Fruit fly (Drosophila melanogaster) whole organism, embryonic: Measurements from ENCODE around the gene shv.

Experiments
- Ada2b ChIP-seq: fragments of 200-800 bp; sonication (Bioruptor generic); IDR thresholded peaks from 2 replicates; pipeline ENCODE4 v1.3.6; 2022; ENCODE audit warnings: missing biosample characterization, missing genetic modification characterization
- CG10147 ChIP-seq: fragments of 200-800 bp; sonication (Bioruptor generic); optimal IDR thresholded peaks from 2 replicates; lab custom pipeline; 2019; ENCODE audit warnings: missing biosample characterization, mild to moderate bottlenecking, missing genetic modification characterization, moderate library complexity
- CG11247 ChIP-seq: fragments of 200-800 bp; sonication (Bioruptor generic); IDR thresholded peaks from 2 replicates; pipeline ENCODE4 v1.3.6; 2022; ENCODE audit warnings: missing biosample characterization, missing genetic modification characterization
- CG11696 ChIP-seq: fragments of 200-800 bp; sonication (Bioruptor generic); IDR thresholded peaks from 2 replicates; pipeline ENCODE4 v1.3.6; 2022; ENCODE audit warnings: missing biosample characterization, missing genetic modification characterization
- CG13424 ChIP-seq: fragments of 200-800 bp; sonication (Bioruptor generic); optimal IDR thresholded peaks from 2 replicates; lab custom pipeline; 2019; ENCODE audit warnings: missing biosample characterization, mild to moderate bottlenecking, missing genetic modification characterization, moderate library complexity
- CG15073 ChIP-seq: fragments of 200-800 bp; sonication (Bioruptor generic); optimal IDR thresholded peaks from 2 replicates; lab custom pipeline; 2016; ENCODE audit warnings: missing biosample characterization, missing genetic modification characterization
- CG1792 ChIP-seq: fragments of 200-800 bp; sonication (Bioruptor generic); optimal IDR thresholded peaks from 2 replicates; lab custom pipeline; 2016; ENCODE audit warnings: missing biosample characterization, missing genetic modification characterization
- CG18262 ChIP-seq: fragments of 200-800 bp; optimal IDR thresholded peaks from 3 replicates; lab custom pipeline; 2019; ENCODE audit warnings: missing biosample characterization, mild to moderate bottlenecking, missing genetic modification characterization, moderate library complexity
- CG2116 ChIP-seq: fragments of 200-800 bp; sonication (Bioruptor generic); optimal IDR thresholded peaks from 3 replicates; lab custom pipeline; 2018; ENCODE audit warnings: missing biosample characterization, mild to moderate bottlenecking, missing genetic modification characterization
- CG4282 ChIP-seq: fragments of 200-800 bp; sonication (Bioruptor generic); optimal IDR thresholded peaks from 2 replicates; lab custom pipeline; 2016; ENCODE audit warnings: missing biosample characterization, missing genetic modification characterization
- CG4854 ChIP-seq: fragments of 200-800 bp; sonication (Bioruptor generic); optimal IDR thresholded peaks from 2 replicates; lab custom pipeline; 2016; ENCODE audit warnings: missing biosample characterization, missing genetic modification characterization, inconsistent platforms
- CG5245 ChIP-seq: fragments of 200-800 bp; sonication (Bioruptor generic); optimal IDR thresholded peaks from 3 replicates; lab custom pipeline; 2016; ENCODE audit warnings: missing biosample characterization, missing genetic modification characterization
- CG6791 ChIP-seq: fragments of 200-800 bp; sonication (Bioruptor generic); IDR thresholded peaks from 3 replicates; pipeline ENCODE4 v1.3.6; 2022; ENCODE audit warnings: missing biosample characterization, missing genetic modification characterization; ENCODE audit not compliant: partially characterized antibody
- CG7271 ChIP-seq: fragments of 200-800 bp; sonication (Bioruptor generic); optimal IDR thresholded peaks from 2 replicates; lab custom pipeline; 2018; ENCODE audit warnings: missing biosample characterization, mild to moderate bottlenecking, missing genetic modification characterization, moderate library complexity
- CG7987 ChIP-seq: fragments of 200-800 bp; sonication (Bioruptor generic); optimal IDR thresholded peaks from 2 replicates; lab custom pipeline; 2018; ENCODE audit warnings: missing biosample characterization, mild to moderate bottlenecking, missing genetic modification characterization, moderate library complexity
- CG8944 ChIP-seq: fragments of 200-800 bp; sonication (Bioruptor generic); optimal IDR thresholded peaks from 3 replicates; lab custom pipeline; 2016; ENCODE audit warnings: missing biosample characterization, missing genetic modification characterization
- CG9437 ChIP-seq: fragments of 200-800 bp; sonication (Bioruptor generic); optimal IDR thresholded peaks from 2 replicates; lab custom pipeline; 2018; ENCODE audit warnings: missing biosample characterization, mild to moderate bottlenecking, missing genetic modification characterization
- CG9817 ChIP-seq: fragments of 200-800 bp; sonication (Bioruptor generic); optimal IDR thresholded peaks from 2 replicates; lab custom pipeline; 2018; ENCODE audit warnings: missing biosample characterization, mild to moderate bottlenecking, missing genetic modification characterization, moderate library complexity
- CG9876 ChIP-seq: fragments of 200-800 bp; sonication (Bioruptor generic); optimal IDR thresholded peaks from 2 replicates; lab custom pipeline; 2016; ENCODE audit warnings: missing biosample characterization, missing genetic modification characterization
- Dek ChIP-seq: fragments of 200-800 bp; sonication (Bioruptor generic); optimal IDR thresholded peaks from 3 replicates; lab custom pipeline; 2019; ENCODE audit warnings: missing biosample characterization, mild to moderate bottlenecking, missing genetic modification characterization, moderate library complexity
- Doc3 ChIP-seq: fragments of 200-800 bp; sonication (Bioruptor generic); IDR thresholded peaks from 3 replicates; pipeline ENCODE4 v1.3.6; 2022; ENCODE audit warnings: missing biosample characterization, missing genetic modification characterization; ENCODE audit not compliant: partially characterized antibody
- Ets97D ChIP-seq: fragments of 200-800 bp; sonication (Bioruptor generic); optimal IDR thresholded peaks from 3 replicates; lab custom pipeline; 2016; ENCODE audit warnings: missing biosample characterization, missing genetic modification characterization
- Fer3 ChIP-seq: fragments of 200-800 bp; sonication (Bioruptor generic); optimal IDR thresholded peaks from 2 replicates; lab custom pipeline; 2018; ENCODE audit warnings: missing biosample characterization, mild to moderate bottlenecking, missing genetic modification characterization, moderate library complexity
- H15 ChIP-seq: fragments of 200-800 bp; sonication (Bioruptor generic); IDR thresholded peaks from 3 replicates; pipeline ENCODE4 v1.3.6; 2022; ENCODE audit warnings: missing biosample characterization, missing genetic modification characterization
- HLH4C ChIP-seq: fragments of 200-800 bp; sonication (Bioruptor generic); IDR thresholded peaks from 3 replicates; pipeline ENCODE4 v1.3.6; 2022; ENCODE audit warnings: missing biosample characterization, missing genetic modification characterization; ENCODE audit not compliant: partially characterized antibody
- Hr39 ChIP-seq: fragments of >200 bp; optimal IDR thresholded peaks from 2 replicates; lab custom pipeline; 2017
- MBD-R2 ChIP-seq: fragments of 200-800 bp; sonication (Bioruptor generic); IDR thresholded peaks from 2 replicates; pipeline ENCODE4 v1.3.6; 2022; ENCODE audit warnings: missing biosample characterization, missing genetic modification characterization
- MTF-1 ChIP-seq: fragments of 200-800 bp; sonication (Bioruptor generic); optimal IDR thresholded peaks from 2 replicates; lab custom pipeline; 2018; ENCODE audit warnings: missing biosample characterization, mild to moderate bottlenecking, missing genetic modification characterization, borderline replicate concordance
- Oli ChIP-seq: fragments of 200-800 bp; sonication (Bioruptor generic); optimal IDR thresholded peaks from 2 replicates; lab custom pipeline; 2018; ENCODE audit warnings: missing biosample characterization, mild to moderate bottlenecking, missing genetic modification characterization, moderate library complexity
- ara ChIP-seq: fragments of 200-800 bp; sonication (Bioruptor generic); IDR thresholded peaks from 2 replicates; pipeline ENCODE4 v1.3.6; 2022; ENCODE audit warnings: missing biosample characterization, missing genetic modification characterization
- dysf ChIP-seq: fragments of 200-800 bp; sonication (Bioruptor generic); IDR thresholded peaks from 3 replicates; pipeline ENCODE4 v1.3.6; 2022; ENCODE audit warnings: missing biosample characterization, missing genetic modification characterization
- esg ChIP-seq: fragments of 200-800 bp; sonication (Bioruptor generic); conservative IDR thresholded peaks from 2 replicates; pipeline ENCODE4 v1.3.6; 2022; ENCODE audit warnings: missing biosample characterization, missing genetic modification characterization
- eve ChIP-seq, 2 experiments: fragments of >200 bp; optimal IDR thresholded peaks; 2 replicates each; lab custom pipeline; 2017; ENCODE audit warnings: missing biosample characterization in 2 of 2, missing genetic modification characterization in 2 of 2
- eyg ChIP-seq: fragments of 200-800 bp; sonication (Bioruptor generic); optimal IDR thresholded peaks from 3 replicates; lab custom pipeline; 2016; ENCODE audit warnings: missing biosample characterization, missing genetic modification characterization
- fd64A ChIP-seq: fragments of 200-800 bp; sonication (Bioruptor generic); optimal IDR thresholded peaks from 3 replicates; lab custom pipeline; 2018; ENCODE audit warnings: missing biosample characterization, mild to moderate bottlenecking, missing genetic modification characterization
- gem ChIP-seq: fragments of 200-800 bp; sonication (Bioruptor generic); optimal IDR thresholded peaks from 2 replicates; lab custom pipeline; 2019; ENCODE audit warnings: missing biosample characterization, mild to moderate bottlenecking, missing genetic modification characterization, moderate library complexity
- inv ChIP-seq: fragments of 200-800 bp; sonication (Bioruptor generic); IDR thresholded peaks from 2 replicates; pipeline ENCODE4 v1.3.6; 2022; ENCODE audit warnings: missing biosample characterization, missing genetic modification characterization; ENCODE audit not compliant: partially characterized antibody
- kah ChIP-seq: fragments of 200-800 bp; sonication (Bioruptor generic); optimal IDR thresholded peaks from 2 replicates; lab custom pipeline; 2018; ENCODE audit warnings: missing biosample characterization, mild to moderate bottlenecking, missing genetic modification characterization
- kay ChIP-seq: fragments of 200-800 bp; sonication (Bioruptor generic); optimal IDR thresholded peaks from 2 replicates; lab custom pipeline; 2016; ENCODE audit warnings: missing biosample characterization, missing genetic modification characterization
- klu ChIP-seq: fragments of 200-800 bp; sonication (Bioruptor generic); IDR thresholded peaks from 2 replicates; pipeline ENCODE4 v1.3.6; 2022; ENCODE audit warnings: missing biosample characterization, missing genetic modification characterization
- org-1 ChIP-seq: fragments of 200-800 bp; sonication (Bioruptor generic); optimal IDR thresholded peaks from 2 replicates; lab custom pipeline; 2017; ENCODE audit warnings: missing biosample characterization, missing genetic modification characterization
- pan ChIP-seq, 4 experiments: fragments of >200 bp in 3 of 4; fragments of 200-800 bp in 1 of 4; sonication (Bioruptor generic) in 1 of 4; optimal IDR thresholded peaks in 3 of 4; IDR thresholded peaks in 1 of 4; 2 replicates each; pipeline versions ENCODE4 v1.3.6 to Lab custom; 2017 to 2022; ENCODE audit warnings: missing biosample characterization in 2 of 4, missing genetic modification characterization in 2 of 4, mixed read lengths in 1 of 4
- ranshi ChIP-seq: fragments of 200-800 bp; sonication (Bioruptor generic); IDR thresholded peaks from 2 replicates; pipeline ENCODE4 v1.3.6; 2022; ENCODE audit warnings: missing biosample characterization, missing genetic modification characterization
- slbo ChIP-seq: fragments of 200-800 bp; sonication (Bioruptor generic); IDR thresholded peaks from 2 replicates; pipeline ENCODE4 v1.3.6; 2022; ENCODE audit warnings: missing biosample characterization, missing genetic modification characterization
- sna ChIP-seq: fragments of 200-800 bp; sonication (Bioruptor generic); IDR thresholded peaks from 2 replicates; pipeline ENCODE4 v1.3.6; 2022; ENCODE audit warnings: missing biosample characterization, missing genetic modification characterization; ENCODE audit not compliant: partially characterized antibody
- stc ChIP-seq: fragments of 200-800 bp; sonication (Bioruptor generic); IDR thresholded peaks from 2 replicates; pipeline ENCODE4 v1.3.6; 2022; ENCODE audit warnings: missing biosample characterization, missing genetic modification characterization
- twi ChIP-seq: fragments of 200-800 bp; optimal IDR thresholded peaks from 2 replicates; lab custom pipeline; 2019; ENCODE audit warnings: missing biosample characterization, mild to moderate bottlenecking, missing genetic modification characterization, moderate library complexity
- vvl ChIP-seq: fragments of 200-800 bp; sonication (Bioruptor generic); IDR thresholded peaks from 2 replicates; pipeline ENCODE4 v1.3.6; 2022; ENCODE audit warnings: missing biosample characterization, missing genetic modification characterization
- zfh1 ChIP-seq: fragments of 200-800 bp; sonication (Bioruptor generic); IDR thresholded peaks from 3 replicates; pipeline ENCODE4 v1.3.6; 2022; ENCODE audit warnings: missing biosample characterization, missing genetic modification characterization

shv gene

dm6 chr2L:493274-493673 is 40.4 kb downstream of the shv start (continued):
- TF ChIP-seq CG2116 (GFP tag; lab: Kevin White, UChicago) (no peak), zfh1 (peak; percentile 70), CG5245 (peak; percentile 7), esg (GFP tag; lab: Robert Waterston, UW) (peak; percentile 28; the same call in 1 of the 2 replicates), stc (GFP tag; lab: Robert Waterston, UW) (0 out of 2 replicates have a peak, but pooled peaks have one; percentile 16), sna (GFP tag; lab: Robert Waterston, UW) (no peak), ara (GFP tag; lab: Robert Waterston, UW) (no peak), eyg (no peak), vvl (GFP tag; lab: Robert Waterston, UW) (peak; percentile 79), kah (GFP tag; lab: Kevin White, UChicago) (no peak), CG4854 (no peak), klu (GFP tag; lab: Robert Waterston, UW) (no peak), CG13424 (tag; lab: Kevin White, UChicago) (peak; percentile 0), ranshi (GFP tag; lab: Robert Waterston, UW) (peak; percentile 24; the same call in 1 of the 2 replicates), fd64A (GFP tag; lab: Kevin White, UChicago) (no peak), org-1 (GFP tag; lab: Kevin White, UChicago) (peak; percentile 2), CG9437 (GFP tag; lab: Kevin White, UChicago) (no peak), kay (no peak), pan (optimal IDR thresholded peaks at IDR 0.05; lab: Kevin White, UChicago) (no peak), pan (GFP tag; optimal IDR thresholded peaks at IDR 0.05 in 1 of 2, IDR thresholded peaks at IDR 0.05 in 1 of 2) (peak in 1 of 2 experiments; percentile 36), slbo (GFP tag; lab: Robert Waterston, UW) (peak; percentile 25; the same call in 1 of the 2 replicates)

DNA sequence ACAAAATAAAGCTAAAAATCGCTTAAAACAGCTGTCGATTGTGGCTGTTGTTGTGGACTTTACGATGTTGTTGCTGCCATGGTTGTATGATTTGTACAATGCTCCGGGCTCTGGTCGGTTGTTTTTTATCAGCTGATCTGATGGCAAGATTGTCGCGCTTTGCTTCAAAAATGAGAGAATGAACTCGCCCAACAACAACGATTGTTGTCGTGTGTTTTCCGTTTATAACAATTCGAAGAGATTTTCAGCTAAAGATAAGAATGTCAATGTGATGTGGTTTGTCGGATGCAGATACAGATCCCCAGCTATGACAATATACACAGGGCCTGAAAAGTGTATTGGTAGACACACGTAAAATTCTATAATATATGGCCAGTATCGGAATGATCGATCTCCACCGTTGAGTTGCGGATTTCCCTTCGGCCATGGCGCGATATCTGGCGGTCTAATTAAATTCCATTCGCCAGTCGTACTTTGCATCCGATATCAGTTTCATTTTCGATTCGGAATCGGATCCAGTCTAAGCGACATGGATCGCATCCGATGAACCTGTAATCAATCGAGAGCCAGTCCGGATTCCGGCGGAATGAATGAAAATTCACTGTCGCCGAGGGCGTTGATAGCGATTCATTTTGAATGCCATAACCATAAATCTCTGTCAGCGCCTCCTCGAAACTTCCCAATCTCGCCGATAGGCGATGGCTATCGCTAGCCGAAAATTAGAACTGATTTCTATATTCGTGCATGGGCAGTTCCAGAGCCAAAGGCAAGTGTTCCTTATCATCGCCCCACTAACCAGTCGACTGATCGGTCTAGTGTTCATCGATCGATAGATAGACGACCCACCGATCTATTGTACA is 42.7 kb downstream of the shv start:
- no peak for TF ChIP-seq MTF-1 (GFP tag; lab: Kevin White, UChicago)
- TF ChIP-seq HLH4C: no peak
- no peak for TF ChIP-seq CG9876 (GFP tag; lab: Kevin White, UChicago)
- TF ChIP-seq CG7271 (tag; lab: Kevin White, UChicago): no peak
- TF ChIP-seq twi: no peak
- TF ChIP-seq H15: no peak
- TF ChIP-seq Fer3 (tag; lab: Kevin White, UChicago): no peak
- TF ChIP-seq inv: no peak
- TF ChIP-seq CG15073 (GFP tag; lab: Kevin White, UChicago): no peak
- peak in 1 of 2 experiments; percentile 47 for TF ChIP-seq eve (GFP tag; optimal IDR thresholded peaks at IDR 0.05; lab: Kevin White, UChicago)
- TF ChIP-seq CG7987 (GFP tag; lab: Kevin White, UChicago): no peak
- TF ChIP-seq Ets97D: no peak
- no peak for TF ChIP-seq CG18262 (tag; lab: Kevin White, UChicago)
- TF ChIP-seq CG11247 (GFP tag; lab: Robert Waterston, UW): no peak
- no peak for TF ChIP-seq Doc3 (GFP tag; lab: Robert Waterston, UW)
- no peak for TF ChIP-seq MBD-R2
- TF ChIP-seq CG6791 (GFP tag; lab: Robert Waterston, UW): peak; percentile 52; the same call in 1 of the 3 replicates
- TF ChIP-seq CG8944 (GFP tag; lab: Kevin White, UChicago): no peak
- no peak for TF ChIP-seq CG11696 (GFP tag; lab: Robert Waterston, UW)
- TF ChIP-seq CG9817 (tag; lab: Kevin White, UChicago): no peak
- no peak for TF ChIP-seq Ada2b (GFP tag; lab: Robert Waterston, UW)
- TF ChIP-seq CG10147 (GFP tag; lab: Kevin White, UChicago): no peak
- no peak for TF ChIP-seq Dek (tag; lab: Kevin White, UChicago)
- peak; percentile 68 for TF ChIP-seq gem (tag; lab: Kevin White, UChicago)
- TF ChIP-seq Oli: no peak
- TF ChIP-seq CG4282 (GFP tag; lab: Kevin White, UChicago): no peak
- TF ChIP-seq CG1792 (GFP tag; lab: Kevin White, UChicago): no peak
- TF ChIP-seq dysf (GFP tag; lab: Robert Waterston, UW): no peak
- no peak for TF ChIP-seq Hr39 (lab: Kevin White, UChicago)
